Fruit fly (Drosophila melanogaster) whole organism: Measurements from ENCODE around the gene PolD1.

Source experiments
- CG8478 ChIP-seq: fragments of >200 bp; optimal IDR thresholded peaks from 2 replicates; lab custom pipeline; 2018; ENCODE audit warnings: inconsistent platforms
- Dll ChIP-seq: fragments of >200 bp; optimal IDR thresholded peaks from 2 replicates; lab custom pipeline; 2017
- EcR ChIP-seq, 2 experiments: fragments of >200 bp; optimal IDR thresholded peaks; 2 replicates each; lab custom pipeline; 2017; ENCODE audit warnings: missing biosample characterization in 2 of 2, missing genetic modification characterization in 2 of 2, missing genetic modification reagents in 2 of 2
- pan ChIP-seq: fragments of >200 bp; optimal IDR thresholded peaks from 2 replicates; lab custom pipeline; 2017
- psq ChIP-seq: fragments of >200 bp; optimal IDR thresholded peaks from 2 replicates; lab custom pipeline; 2017
- usp ChIP-seq: fragments of >200 bp; optimal IDR thresholded peaks from 2 replicates; lab custom pipeline; 2017; ENCODE audit warnings: missing biosample characterization, missing genetic modification characterization, mixed read lengths

The PolD1 gene

dm6 chr3L:16021064-16021683 is 33.6 kb upstream of the PolD1 start:
- no peak for TF ChIP-seq psq (lab: Kevin White, UChicago)
- TF ChIP-seq Dll (lab: Kevin White, UChicago) = no peak
- TF ChIP-seq pan (lab: Kevin White, UChicago) = no peak
- no peak for TF ChIP-seq CG8478
- TF ChIP-seq EcR (GFP tag; optimal IDR thresholded peaks at IDR 0.05; lab: Kevin White, UChicago) = no peak
- TF ChIP-seq usp = no peak

- TF ChIP-seq psq (lab: Kevin White, UChicago) (no peak), EcR (GFP tag; optimal IDR thresholded peaks at IDR 0.05; lab: Kevin White, UChicago) (no peak), Dll (lab: Kevin White, UChicago) (no peak), CG8478 (no peak)
Observed at dm6 chr3L:16019144-16020006, 31.8 kb upstream of the PolD1 start.

dm6 chr3L:16018721-16019120 is 31.1 kb upstream of the PolD1 start:
- TF ChIP-seq Dll (lab: Kevin White, UChicago) (no peak), CG8478 (no peak), EcR (GFP tag; optimal IDR thresholded peaks at IDR 0.05; lab: Kevin White, UChicago) (no peak), psq (lab: Kevin White, UChicago) (no peak), pan (lab: Kevin White, UChicago) (no peak), usp (no peak)

dm6 chr3L:16018251-16018583 is 30.6 kb upstream of the PolD1 start:
- TF ChIP-seq pan (lab: Kevin White, UChicago) (no peak), Dll (lab: Kevin White, UChicago) (no peak), usp (no peak), psq (lab: Kevin White, UChicago) (no peak), EcR (GFP tag; optimal IDR thresholded peaks at IDR 0.05; lab: Kevin White, UChicago) (no peak), CG8478 (no peak)

dm6 chr3L:16017528-16018250 is 30.1 kb upstream of the PolD1 start:
- TF ChIP-seq psq (lab: Kevin White, UChicago) (no peak), pan (lab: Kevin White, UChicago) (no peak), CG8478 (no peak), EcR (GFP tag; optimal IDR thresholded peaks at IDR 0.05; lab: Kevin White, UChicago) (no peak), Dll (lab: Kevin White, UChicago) (no peak), usp (no peak)

dm6 chr3L:16016911-16017310 is 29.3 kb upstream of the PolD1 start:
- TF ChIP-seq CG8478 = no peak
- TF ChIP-seq pan (lab: Kevin White, UChicago) = no peak
- no peak for TF ChIP-seq psq (lab: Kevin White, UChicago)
- no peak for TF ChIP-seq Dll (lab: Kevin White, UChicago)
- TF ChIP-seq usp = no peak
- no peak for TF ChIP-seq EcR (GFP tag; optimal IDR thresholded peaks at IDR 0.05; lab: Kevin White, UChicago)

- TF ChIP-seq CG8478 (no peak), pan (lab: Kevin White, UChicago) (no peak)
Observed at dm6 chr3L:16015765-16016760, 28.4 kb upstream of the PolD1 start.

dm6 chr3L:16014515-16014914 is 26.9 kb upstream of the PolD1 start:
- no peak for TF ChIP-seq Dll (lab: Kevin White, UChicago)
- TF ChIP-seq psq (lab: Kevin White, UChicago) = no peak
- no peak for TF ChIP-seq CG8478
- no peak for TF ChIP-seq pan (lab: Kevin White, UChicago)
- TF ChIP-seq usp = no peak
- TF ChIP-seq EcR (GFP tag; optimal IDR thresholded peaks at IDR 0.05; lab: Kevin White, UChicago) = no peak

dm6 chr3L:16013198-16013982 is 25.8 kb upstream of the PolD1 start:
- TF ChIP-seq EcR (GFP tag; optimal IDR thresholded peaks at IDR 0.05; lab: Kevin White, UChicago) (no peak), usp (no peak), Dll (lab: Kevin White, UChicago) (no peak), psq (lab: Kevin White, UChicago) (no peak), CG8478 (no peak), pan (lab: Kevin White, UChicago) (no peak)

dm6 chr3L:16012315-16012950 is 24.8 kb upstream of the PolD1 start:
- TF ChIP-seq pan (lab: Kevin White, UChicago) (no peak), usp (no peak), psq (lab: Kevin White, UChicago) (no peak), Dll (lab: Kevin White, UChicago) (no peak), EcR (GFP tag; optimal IDR thresholded peaks at IDR 0.05; lab: Kevin White, UChicago) (no peak), CG8478 (no peak)
